Worm (Caenorhabditis elegans) whole organism, mixed stage, embryonic: ENCODE measurements around the gene M28.10.

Source experiments
- M03D4.4 ChIP-seq: sonication (generic microtip); optimal IDR thresholded peaks from 2 replicates; lab custom pipeline; 2017; ENCODE audit warnings: mild to moderate bottlenecking, missing genetic modification characterization, missing compliant biosample characterization
- bed-3 ChIP-seq: fragments of 200-800 bp; sonication (Bioruptor generic); optimal IDR thresholded peaks from 3 replicates; lab custom pipeline; 2018; ENCODE audit warnings: mild to moderate bottlenecking, missing genetic modification characterization, moderate library complexity, missing compliant biosample characterization
- blmp-1 ChIP-seq: fragments of 150-350 bp; optimal IDR thresholded peaks from 2 replicates; lab custom pipeline; 2014; ENCODE audit warnings: missing biosample characterization, missing genetic modification characterization
- ceh-39 ChIP-seq: fragments of 150-350 bp; optimal IDR thresholded peaks from 2 replicates; lab custom pipeline; 2014; ENCODE audit warnings: missing biosample characterization, missing genetic modification characterization
- ceh-43 ChIP-seq: fragments of 200-800 bp; sonication (Bioruptor generic); optimal IDR thresholded peaks from 2 replicates; lab custom pipeline; 2018; ENCODE audit warnings: mild to moderate bottlenecking, missing genetic modification characterization, moderate library complexity, missing compliant biosample characterization
- ceh-83 ChIP-seq: fragments of 200-800 bp; sonication (Bioruptor generic); optimal IDR thresholded peaks from 2 replicates; lab custom pipeline; 2018; ENCODE audit warnings: mild to moderate bottlenecking, missing genetic modification characterization, missing compliant biosample characterization
- ces-1 ChIP-seq: fragments of 150-350 bp; optimal IDR thresholded peaks from 2 replicates; lab custom pipeline; 2014; ENCODE audit warnings: missing biosample characterization, missing genetic modification reagents, missing genetic modification characterization
- cnd-1 ChIP-seq: fragments of 200-800 bp; sonication (Bioruptor generic); optimal IDR thresholded peaks from 2 replicates; lab custom pipeline; 2018; ENCODE audit warnings: mild to moderate bottlenecking, missing genetic modification characterization, missing compliant biosample characterization
- drap-1 ChIP-seq: fragments of 200-800 bp; sonication (Bioruptor generic); optimal IDR thresholded peaks from 3 replicates; lab custom pipeline; 2018; ENCODE audit warnings: mild to moderate bottlenecking, missing genetic modification characterization, missing compliant biosample characterization
- elt-1 ChIP-seq: sonication (generic microtip); optimal IDR thresholded peaks from 2 replicates; lab custom pipeline; 2017; ENCODE audit warnings: missing genetic modification characterization, mild to moderate bottlenecking, missing compliant biosample characterization, antibody characterized with exemption, moderate library complexity, borderline replicate concordance; ENCODE audit not compliant: insufficient read depth
- elt-3 ChIP-seq: fragments of 150-350 bp; optimal IDR thresholded peaks from 2 replicates; lab custom pipeline; 2014; ENCODE audit warnings: missing biosample characterization, missing genetic modification characterization
- flh-1 ChIP-seq: fragments of 200-800 bp; sonication (Bioruptor generic); optimal IDR thresholded peaks from 2 replicates; lab custom pipeline; 2018; ENCODE audit warnings: mild to moderate bottlenecking, missing genetic modification characterization, moderate library complexity, missing compliant biosample characterization
- ham-2 ChIP-seq: fragments of 200-800 bp; sonication (Bioruptor generic); optimal IDR thresholded peaks from 2 replicates; lab custom pipeline; 2018; ENCODE audit warnings: mild to moderate bottlenecking, missing genetic modification characterization, missing compliant biosample characterization
- hlh-1 ChIP-seq: fragments of 150-350 bp; optimal IDR thresholded peaks from 2 replicates; lab custom pipeline; 2014; ENCODE audit warnings: missing biosample characterization, missing genetic modification reagents, missing genetic modification characterization
- lin-13 ChIP-seq: fragments of 150-350 bp; optimal IDR thresholded peaks from 2 replicates; lab custom pipeline; 2014; ENCODE audit warnings: missing biosample characterization, missing genetic modification characterization
- lin-32 ChIP-seq: fragments of 200-800 bp; sonication (Bioruptor generic); optimal IDR thresholded peaks from 2 replicates; lab custom pipeline; 2018; ENCODE audit warnings: mild to moderate bottlenecking, missing genetic modification characterization, missing compliant biosample characterization
- lsy-2 ChIP-seq: fragments of 150-350 bp; optimal IDR thresholded peaks from 2 replicates; lab custom pipeline; 2014; ENCODE audit warnings: missing biosample characterization, missing genetic modification characterization
- mab-5 ChIP-seq: fragments of 150-350 bp; optimal IDR thresholded peaks from 2 replicates; lab custom pipeline; 2014; ENCODE audit warnings: missing biosample characterization, missing genetic modification characterization
- mep-1 ChIP-seq: fragments of 150-350 bp; optimal IDR thresholded peaks from 2 replicates; lab custom pipeline; 2017; ENCODE audit warnings: missing biosample characterization, missing genetic modification reagents, missing genetic modification characterization, inconsistent platforms
- mls-2 ChIP-seq: sonication (generic microtip); optimal IDR thresholded peaks from 2 replicates; lab custom pipeline; 2016; ENCODE audit warnings: mild to moderate bottlenecking, missing genetic modification characterization, moderate library complexity, missing compliant biosample characterization
- nhr-12 ChIP-seq: fragments of 150-350 bp; optimal IDR thresholded peaks from 2 replicates; lab custom pipeline; 2014; ENCODE audit warnings: missing biosample characterization, missing genetic modification characterization
- nhr-2 ChIP-seq: fragments of 150-350 bp; optimal IDR thresholded peaks from 2 replicates; lab custom pipeline; 2014; ENCODE audit warnings: missing biosample characterization, missing genetic modification characterization
- nhr-237 ChIP-seq: fragments of 150-350 bp; optimal IDR thresholded peaks from 2 replicates; lab custom pipeline; 2014; ENCODE audit warnings: missing biosample characterization, missing genetic modification characterization
- nhr-28 ChIP-seq: fragments of 150-350 bp; optimal IDR thresholded peaks from 2 replicates; lab custom pipeline; 2014; ENCODE audit warnings: missing biosample characterization, missing genetic modification characterization
- nhr-76 ChIP-seq: sonication (generic microtip); optimal IDR thresholded peaks from 2 replicates; lab custom pipeline; 2017; ENCODE audit warnings: missing biosample characterization, missing genetic modification characterization
- pha-4 ChIP-seq: fragments of 150-350 bp; optimal IDR thresholded peaks from 2 replicates; lab custom pipeline; 2018; ENCODE audit warnings: missing biosample characterization, missing genetic modification reagents, missing genetic modification characterization
- snpc-4 ChIP-seq: fragments of 150-350 bp; optimal IDR thresholded peaks from 2 replicates; lab custom pipeline; 2014; ENCODE audit warnings: missing biosample characterization, missing genetic modification characterization
- sptf-1 ChIP-seq: sonication (generic microtip); optimal IDR thresholded peaks from 2 replicates; lab custom pipeline; 2017; ENCODE audit warnings: mild to moderate bottlenecking, missing genetic modification characterization, moderate library complexity, missing compliant biosample characterization
- unc-120 ChIP-seq: sonication (generic microtip); optimal IDR thresholded peaks from 2 replicates; lab custom pipeline; 2017; ENCODE audit warnings: missing genetic modification characterization, missing compliant biosample characterization; ENCODE audit not compliant: poor library complexity, severe bottlenecking
- unc-39 ChIP-seq: fragments of 150-350 bp; optimal IDR thresholded peaks from 2 replicates; lab custom pipeline; 2014; ENCODE audit warnings: missing biosample characterization, missing genetic modification characterization
- unc-62 ChIP-seq: fragments of 150-350 bp; optimal IDR thresholded peaks from 2 replicates; lab custom pipeline; 2014; ENCODE audit warnings: missing biosample characterization, missing genetic modification reagents, missing genetic modification characterization
- zip-8 ChIP-seq: fragments of 150-350 bp; optimal IDR thresholded peaks from 2 replicates; lab custom pipeline; 2014; ENCODE audit warnings: missing biosample characterization, missing genetic modification characterization
- ztf-11 ChIP-seq: fragments of 150-350 bp; optimal IDR thresholded peaks from 2 replicates; lab custom pipeline; 2014; ENCODE audit warnings: missing biosample characterization, missing genetic modification characterization

M28.10 gene

ce11 chrII:10646901-10647566 lies at the start of gene M28.10:
M28.10 (plus strand) TSS chrII:10647516.
- no peak for TF ChIP-seq unc-120 (tag; lab: Kevin White, UChicago)
- no peak for TF ChIP-seq drap-1 (GFP tag; lab: Kevin White, UChicago)
- TF ChIP-seq nhr-237, result no peak
- TF ChIP-seq ceh-83 (GFP tag; lab: Kevin White, UChicago), result no peak
- no peak for TF ChIP-seq mab-5 (tag; lab: Kevin White, UChicago)
- no peak for TF ChIP-seq nhr-2 (tag; lab: Kevin White, UChicago)
- no peak for TF ChIP-seq elt-3
- TF ChIP-seq bed-3 (GFP tag; lab: Kevin White, UChicago), result no peak
- TF ChIP-seq M03D4.4, result no peak
- no peak for TF ChIP-seq nhr-76
- no peak for TF ChIP-seq lin-32 (GFP tag; lab: Kevin White, UChicago)
- TF ChIP-seq ham-2 (GFP tag; lab: Kevin White, UChicago), result no peak
- no peak for TF ChIP-seq lin-13 (tag; lab: Kevin White, UChicago)

ce11 chrII:10598039-10598438 lies 49.3 kb upstream of the M28.10 start, which contains the start of gene C14A4.8:
C14A4.8 (minus strand) TSS chrII:10598139.
- TF ChIP-seq mep-1 (tag; lab: Kevin White, UChicago), result no peak
- no peak for TF ChIP-seq mls-2 (tag; lab: Kevin White, UChicago)
- no peak for TF ChIP-seq unc-62 (GFP tag; lab: Kevin White, UChicago)
- no peak for TF ChIP-seq lin-13 (tag; lab: Kevin White, UChicago)
- TF ChIP-seq unc-39 (tag; lab: Kevin White, UChicago), result no peak

- TF ChIP-seq elt-3 (peak; percentile 79), nhr-28 (tag; lab: Kevin White, UChicago) (no peak)
- TF ChIP-seq, all 35 proteins: peak for 1
These were observed 48.3 kb upstream of the M28.10 start, which contains the start of gene C14A4.9 for ce11 chrII:10598970-10599369. C14A4.9 (plus strand) TSS chrII:10599337.

ce11 chrII:10602184-10602583 lies 45.1 kb upstream of the M28.10 start, which contains the start of gene srv-2:
srv-2 (minus strand) TSS chrII:10602284.
- no peak for TF ChIP-seq M03D4.4
- no peak for TF ChIP-seq unc-120 (tag; lab: Kevin White, UChicago)
- no peak for TF ChIP-seq elt-3
- TF ChIP-seq ceh-43 (GFP tag; lab: Kevin White, UChicago), result no peak
- TF ChIP-seq cnd-1 (tag; lab: Kevin White, UChicago), result no peak

- TF ChIP-seq lin-32 (GFP tag; lab: Kevin White, UChicago), result no peak
- TF ChIP-seq mls-2 (tag; lab: Kevin White, UChicago), result no peak
- no peak for TF ChIP-seq nhr-237
- TF ChIP-seq nhr-28 (tag; lab: Kevin White, UChicago), result no peak
These were observed 43.8 kb upstream of the M28.10 start for ce11 chrII:10603560-10603959.

- TF ChIP-seq ceh-83 (GFP tag; lab: Kevin White, UChicago) (no peak), M03D4.4 (no peak), nhr-28 (tag; lab: Kevin White, UChicago) (no peak), ham-2 (GFP tag; lab: Kevin White, UChicago) (no peak), snpc-4 (tag; lab: Kevin White, UChicago) (no peak), flh-1 (no peak), mep-1 (tag; lab: Kevin White, UChicago) (no peak)
These were observed 41.8 kb upstream of the M28.10 start, which contains the start of gene taf-13 for ce11 chrII:10605512-10605911. taf-13 (minus strand) TSS chrII:10605612.

ce11 chrII:10607238-10607961 lies 39.9 kb upstream of the M28.10 start, which contains the start of gene ccm-3:
ccm-3 (minus strand) TSS chrII:10607275.
- TF ChIP-seq ham-2 (GFP tag; lab: Kevin White, UChicago) (no peak), ceh-39 (tag; lab: Kevin White, UChicago) (no peak), nhr-12 (no peak), drap-1 (GFP tag; lab: Kevin White, UChicago) (no peak), ztf-11 (no peak), hlh-1 (tag; lab: Kevin White, UChicago) (no peak), lsy-2 (tag; lab: Kevin White, UChicago) (no peak), nhr-237 (no peak), mls-2 (tag; lab: Kevin White, UChicago) (no peak), unc-120 (tag; lab: Kevin White, UChicago) (no peak), ces-1 (GFP tag; lab: Kevin White, UChicago) (peak; percentile 56), elt-1 (tag; lab: Kevin White, UChicago) (no peak), ceh-83 (GFP tag; lab: Kevin White, UChicago) (no peak), ceh-43 (GFP tag; lab: Kevin White, UChicago) (no peak), blmp-1 (tag; lab: Kevin White, UChicago) (peak; percentile 81), zip-8 (tag; lab: Kevin White, UChicago) (no peak), flh-1 (no peak), pha-4 (tag; lab: Kevin White, UChicago) (peak; percentile 25), sptf-1 (tag; lab: Kevin White, UChicago) (no peak), M03D4.4 (no peak), elt-3 (no peak), mab-5 (tag; lab: Kevin White, UChicago) (no peak), cnd-1 (tag; lab: Kevin White, UChicago) (no peak), lin-32 (GFP tag; lab: Kevin White, UChicago) (no peak)
